Fruit fly (Drosophila melanogaster) whole organism, embryonic: ENCODE data around the gene NK7.1.
A peak's percentile ranks its signal among the peaks of the same experiment; 100 is the strongest.

Experiments
- ATbp ChIP-seq: fragments of 200-800 bp; sonication (Bioruptor generic); optimal IDR thresholded peaks from 2 replicates; lab custom pipeline; 2017; ENCODE audit warnings: missing biosample characterization, mild to moderate bottlenecking, missing genetic modification characterization, missing genetic modification reagents
- Atf6 ChIP-seq: fragments of 200-800 bp; sonication (Bioruptor generic); IDR thresholded peaks from 2 replicates; pipeline ENCODE4 v1.3.6; 2022; ENCODE audit warnings: missing biosample characterization, missing genetic modification characterization
- CG10654 ChIP-seq: fragments of 200-800 bp; sonication (Bioruptor generic); optimal IDR thresholded peaks from 2 replicates; lab custom pipeline; 2016; ENCODE audit warnings: missing biosample characterization, missing genetic modification characterization
- CG11696 ChIP-seq: fragments of 200-800 bp; sonication (Bioruptor generic); IDR thresholded peaks from 2 replicates; pipeline ENCODE4 v1.3.6; 2022; ENCODE audit warnings: missing biosample characterization, missing genetic modification characterization
- CG12071 ChIP-seq: fragments of 200-800 bp; sonication (Bioruptor generic); optimal IDR thresholded peaks from 3 replicates; lab custom pipeline; 2018; ENCODE audit warnings: missing biosample characterization, mild to moderate bottlenecking, missing genetic modification characterization
- CG12659 ChIP-seq: fragments of 200-800 bp; sonication (Bioruptor generic); optimal IDR thresholded peaks from 3 replicates; lab custom pipeline; 2017; ENCODE audit warnings: mild to moderate bottlenecking, missing biosample characterization, missing genetic modification reagents, missing genetic modification characterization
- CG14014 ChIP-seq: fragments of 200-800 bp; sonication (Bioruptor generic); IDR thresholded peaks from 2 replicates; pipeline ENCODE4 v1.3.6; 2022; ENCODE audit warnings: missing biosample characterization, missing genetic modification characterization
- CG14965 ChIP-seq: fragments of 200-800 bp; sonication (Bioruptor generic); optimal IDR thresholded peaks from 2 replicates; lab custom pipeline; 2016; ENCODE audit warnings: missing biosample characterization, missing genetic modification characterization, borderline replicate concordance
- CG16779 ChIP-seq: fragments of 200-800 bp; sonication (Bioruptor generic); IDR thresholded peaks from 2 replicates; pipeline ENCODE4 v1.3.6; 2022; ENCODE audit warnings: missing biosample characterization, missing genetic modification characterization
- CG18011 ChIP-seq: fragments of 200-800 bp; sonication (Bioruptor generic); optimal IDR thresholded peaks from 2 replicates; lab custom pipeline; 2017; ENCODE audit warnings: missing biosample characterization, missing genetic modification characterization, mild to moderate bottlenecking, moderate library complexity, missing genotype
- CG1832 ChIP-seq: fragments of 200-800 bp; sonication (Bioruptor generic); optimal IDR thresholded peaks from 2 replicates; lab custom pipeline; 2017; ENCODE audit warnings: missing biosample characterization, mild to moderate bottlenecking, missing genetic modification characterization, inconsistent platforms
- CG2116 ChIP-seq: fragments of 200-800 bp; sonication (Bioruptor generic); optimal IDR thresholded peaks from 3 replicates; lab custom pipeline; 2018; ENCODE audit warnings: missing biosample characterization, mild to moderate bottlenecking, missing genetic modification characterization
- CG30431 ChIP-seq: fragments of 200-800 bp; sonication (Bioruptor generic); optimal IDR thresholded peaks from 2 replicates; lab custom pipeline; 2017; ENCODE audit warnings: missing biosample characterization, missing genetic modification characterization
- CG4617 ChIP-seq: fragments of 200-800 bp; sonication (Bioruptor generic); optimal IDR thresholded peaks from 3 replicates; lab custom pipeline; 2016; ENCODE audit warnings: missing biosample characterization, missing genetic modification characterization, borderline replicate concordance
- CG4730 ChIP-seq: fragments of 200-800 bp; sonication (Bioruptor generic); IDR thresholded peaks from 2 replicates; pipeline ENCODE4 v1.3.6; 2022; ENCODE audit warnings: missing biosample characterization, missing genetic modification characterization
- CG6683 ChIP-seq: fragments of 200-800 bp; sonication (Bioruptor generic); optimal IDR thresholded peaks from 2 replicates; lab custom pipeline; 2017; ENCODE audit warnings: missing biosample characterization, mild to moderate bottlenecking, missing genetic modification characterization, missing genetic modification reagents
- CG6791 ChIP-seq: fragments of 200-800 bp; sonication (Bioruptor generic); IDR thresholded peaks from 3 replicates; pipeline ENCODE4 v1.3.6; 2022; ENCODE audit warnings: missing biosample characterization, missing genetic modification characterization; ENCODE audit not compliant: partially characterized antibody
- CG7372 ChIP-seq: fragments of 200-800 bp; sonication (Bioruptor generic); IDR thresholded peaks from 2 replicates; pipeline ENCODE4 v1.3.6; 2022; ENCODE audit warnings: missing biosample characterization, missing genetic modification characterization
- CG8089 ChIP-seq: fragments of 200-800 bp; sonication (Bioruptor generic); optimal IDR thresholded peaks from 3 replicates; lab custom pipeline; 2016; ENCODE audit warnings: missing biosample characterization, missing genetic modification characterization
- CG8924 ChIP-seq: fragments of 200-800 bp; optimal IDR thresholded peaks from 3 replicates; lab custom pipeline; 2019; ENCODE audit warnings: missing biosample characterization, mild to moderate bottlenecking, missing genetic modification characterization, moderate library complexity
- Dip2 ChIP-seq: fragments of 200-800 bp; sonication (Bioruptor generic); IDR thresholded peaks from 2 replicates; pipeline ENCODE4 v1.3.6; 2022; ENCODE audit warnings: missing biosample characterization, missing genetic modification characterization
- HmgD ChIP-seq: fragments of 200-800 bp; sonication (Bioruptor generic); optimal IDR thresholded peaks from 3 replicates; lab custom pipeline; 2016; ENCODE audit warnings: missing biosample characterization, missing genetic modification characterization
- Hr39 ChIP-seq: fragments of >200 bp; optimal IDR thresholded peaks from 2 replicates; lab custom pipeline; 2017
- MBD-R2 ChIP-seq: fragments of 200-800 bp; sonication (Bioruptor generic); IDR thresholded peaks from 2 replicates; pipeline ENCODE4 v1.3.6; 2022; ENCODE audit warnings: missing biosample characterization, missing genetic modification characterization
- NFAT ChIP-seq: fragments of 200-800 bp; sonication (Bioruptor generic); IDR thresholded peaks from 2 replicates; pipeline ENCODE4 v1.3.6; 2022; ENCODE audit warnings: missing biosample characterization, missing genetic modification characterization
- NK7.1 ChIP-seq: fragments of 200-800 bp; sonication (Bioruptor generic); optimal IDR thresholded peaks from 3 replicates; lab custom pipeline; 2016; ENCODE audit warnings: missing biosample characterization, missing genetic modification characterization
- Rfx ChIP-seq: fragments of 200-800 bp; sonication (Bioruptor generic); IDR thresholded peaks from 2 replicates; pipeline ENCODE4 v1.3.6; 2022; ENCODE audit warnings: missing biosample characterization, missing genetic modification characterization
- Sox100B ChIP-seq: fragments of 200-800 bp; sonication (Bioruptor generic); optimal IDR thresholded peaks from 3 replicates; lab custom pipeline; 2018; ENCODE audit warnings: missing biosample characterization, mild to moderate bottlenecking, missing genetic modification characterization
- Vsx1 ChIP-seq: fragments of 200-800 bp; sonication (Bioruptor generic); optimal IDR thresholded peaks from 2 replicates; lab custom pipeline; 2017; ENCODE audit warnings: missing biosample characterization, mild to moderate bottlenecking, missing genetic modification characterization, missing genetic modification reagents
- chif ChIP-seq, 2 experiments: fragments of 200-800 bp; sonication (Bioruptor generic); optimal IDR thresholded peaks; 3 replicates each; lab custom pipeline; 2016; ENCODE audit warnings: missing biosample characterization in 2 of 2, missing genetic modification characterization in 2 of 2
- chn ChIP-seq: fragments of 200-800 bp; sonication (Bioruptor generic); optimal IDR thresholded peaks from 2 replicates; lab custom pipeline; 2016; ENCODE audit warnings: missing biosample characterization, missing genetic modification characterization
- corto ChIP-seq: fragments of 200-800 bp; sonication (Bioruptor generic); optimal IDR thresholded peaks from 2 replicates; lab custom pipeline; 2016; ENCODE audit warnings: missing biosample characterization, mild to moderate bottlenecking, missing genetic modification characterization, moderate library complexity
- da ChIP-seq: fragments of 200-800 bp; sonication (Bioruptor generic); optimal IDR thresholded peaks from 2 replicates; lab custom pipeline; 2016; ENCODE audit warnings: missing biosample characterization, missing genetic modification characterization
- danr ChIP-seq: fragments of 200-800 bp; sonication (Bioruptor generic); IDR thresholded peaks from 2 replicates; pipeline ENCODE4 v1.3.6; 2022; ENCODE audit warnings: missing biosample characterization, missing genetic modification characterization
- disco-r ChIP-seq: fragments of 200-800 bp; sonication (Bioruptor generic); optimal IDR thresholded peaks from 2 replicates; lab custom pipeline; 2016; ENCODE audit warnings: missing biosample characterization, missing genetic modification characterization
- dm ChIP-seq: fragments of 200-800 bp; sonication (Bioruptor generic); optimal IDR thresholded peaks from 3 replicates; lab custom pipeline; 2016; ENCODE audit warnings: missing biosample characterization, missing genetic modification characterization
- dmrt99B ChIP-seq: fragments of 200-800 bp; sonication (Bioruptor generic); optimal IDR thresholded peaks from 2 replicates; lab custom pipeline; 2018; ENCODE audit warnings: missing biosample characterization, mild to moderate bottlenecking, missing genetic modification characterization, moderate library complexity
- grau ChIP-seq: fragments of 200-800 bp; optimal IDR thresholded peaks from 3 replicates; lab custom pipeline; 2019; ENCODE audit warnings: missing biosample characterization, mild to moderate bottlenecking, missing genetic modification characterization, moderate library complexity
- gro ChIP-seq: fragments of 200-800 bp; sonication (Bioruptor generic); optimal IDR thresholded peaks from 2 replicates; lab custom pipeline; 2016; ENCODE audit warnings: missing biosample characterization, missing genetic modification characterization
- hb ChIP-seq: fragments of 200-800 bp; sonication (Bioruptor generic); IDR thresholded peaks from 3 replicates; pipeline ENCODE4 v1.3.6; 2022; ENCODE audit warnings: missing biosample characterization, missing genetic modification characterization; ENCODE audit not compliant: partially characterized antibody
- jing ChIP-seq: fragments of 200-800 bp; sonication (Bioruptor generic); optimal IDR thresholded peaks from 2 replicates; lab custom pipeline; 2018; ENCODE audit warnings: missing biosample characterization, mild to moderate bottlenecking, missing genetic modification characterization
- luna ChIP-seq: fragments of 200-800 bp; sonication (Bioruptor generic); optimal IDR thresholded peaks from 2 replicates; lab custom pipeline; 2016; ENCODE audit warnings: missing biosample characterization, missing genetic modification characterization
- org-1 ChIP-seq: fragments of 200-800 bp; sonication (Bioruptor generic); optimal IDR thresholded peaks from 2 replicates; lab custom pipeline; 2017; ENCODE audit warnings: missing biosample characterization, missing genetic modification characterization
- schlank ChIP-seq: fragments of 200-800 bp; sonication (Bioruptor generic); optimal IDR thresholded peaks from 2 replicates; lab custom pipeline; 2018; ENCODE audit warnings: missing biosample characterization, mild to moderate bottlenecking, missing genetic modification characterization
- sens-2 ChIP-seq: fragments of 200-800 bp; sonication (Bioruptor generic); IDR thresholded peaks from 2 replicates; pipeline ENCODE4 v1.3.6; 2022; ENCODE audit warnings: missing biosample characterization, missing genetic modification characterization
- sim ChIP-seq: fragments of 200-800 bp; sonication (Bioruptor generic); IDR thresholded peaks from 2 replicates; pipeline ENCODE4 v1.3.6; 2022; ENCODE audit warnings: missing biosample characterization, missing genetic modification characterization
- sima ChIP-seq: fragments of 200-800 bp; sonication (Bioruptor generic); optimal IDR thresholded peaks from 2 replicates; lab custom pipeline; 2016; ENCODE audit warnings: missing biosample characterization, missing genetic modification characterization
- slp2 ChIP-seq: fragments of 200-800 bp; sonication (Bioruptor generic); optimal IDR thresholded peaks from 2 replicates; lab custom pipeline; 2016; ENCODE audit warnings: missing biosample characterization, missing genetic modification characterization
- trem ChIP-seq: fragments of 200-800 bp; optimal IDR thresholded peaks from 3 replicates; lab custom pipeline; 2019; ENCODE audit warnings: missing biosample characterization, mild to moderate bottlenecking, missing genetic modification characterization, moderate library complexity
- z ChIP-seq: fragments of 200-800 bp; sonication (Bioruptor generic); IDR thresholded peaks from 3 replicates; pipeline ENCODE4 v1.3.6; 2022; ENCODE audit warnings: missing biosample characterization, missing genetic modification characterization

The NK7.1 gene

dm6 chr3R:14382312-14383046, 9.7 kb upstream of the NK7.1 start (continued):
- TF ChIP-seq dmrt99B (peak; percentile 89), slp2 (GFP tag; lab: Kevin White, UChicago) (no peak), schlank (tag; lab: Kevin White, UChicago) (peak; percentile 2), CG8924 (tag; lab: Kevin White, UChicago) (peak; percentile 91), CG10654 (GFP tag; lab: Kevin White, UChicago) (peak; percentile 63), trem (tag; lab: Kevin White, UChicago) (peak; percentile 68), HmgD (GFP tag; lab: Kevin White, UChicago) (no peak), CG4617 (GFP tag; lab: Kevin White, UChicago) (no peak), Vsx1 (peak; percentile 52), Hr39 (lab: Kevin White, UChicago) (no peak), jing (GFP tag; lab: Kevin White, UChicago) (peak; percentile 26), sima (no peak), CG18011 (GFP tag; lab: Kevin White, UChicago) (peak; percentile 55), danr (0 out of 2 replicates have a peak, but pooled peaks have one; percentile 46), chif (GFP tag; optimal IDR thresholded peaks at IDR 0.05; lab: Kevin White, UChicago) (peak; percentile 13 to 20), hb (GFP tag; lab: Robert Waterston, UW) (no peak), disco-r (GFP tag; lab: Kevin White, UChicago) (no peak), CG8089 (GFP tag; lab: Kevin White, UChicago) (no peak), NFAT (GFP tag; lab: Robert Waterston, UW) (0 out of 2 replicates have a peak, but pooled peaks have one; percentile 9), z (GFP tag; lab: Robert Waterston, UW) (no peak), grau (peak; percentile 89), CG14965 (GFP tag; lab: Kevin White, UChicago) (no peak), Atf6 (GFP tag; lab: Robert Waterston, UW) (peak; percentile 81), CG4730 (GFP tag; lab: Robert Waterston, UW) (peak; percentile 42), CG16779 (GFP tag; lab: Robert Waterston, UW) (0 out of 2 replicates have a peak, but pooled peaks have one; percentile 22), MBD-R2 (GFP tag; lab: Robert Waterston, UW) (peak; percentile 23; the same call in 1 of the 2 replicates), Dip2 (no peak), CG12659 (peak; percentile 87), Rfx (GFP tag; lab: Robert Waterston, UW) (peak; percentile 61), sim (GFP tag; lab: Robert Waterston, UW) (peak; percentile 22; the same call in 1 of the 2 replicates), corto (GFP tag; lab: Kevin White, UChicago) (peak; percentile 26), CG1832 (peak; percentile 77), ATbp (GFP tag; lab: Kevin White, UChicago) (peak; percentile 72), CG6791 (GFP tag; lab: Robert Waterston, UW) (no peak), NK7.1 (GFP tag; lab: Kevin White, UChicago) (no peak), chn (GFP tag; lab: Kevin White, UChicago) (no peak), CG2116 (peak; percentile 37), luna (GFP tag; lab: Kevin White, UChicago) (no peak), CG14014 (GFP tag; lab: Robert Waterston, UW) (peak; percentile 71), sens-2 (GFP tag; lab: Robert Waterston, UW) (0 out of 2 replicates have a peak, but pooled peaks have one; percentile 13), org-1 (GFP tag; lab: Kevin White, UChicago) (peak; percentile 72), CG30431 (GFP tag; lab: Kevin White, UChicago) (peak; percentile 25), gro (GFP tag; lab: Kevin White, UChicago) (no peak), dm (GFP tag; lab: Kevin White, UChicago) (no peak), CG11696 (GFP tag; lab: Robert Waterston, UW) (no peak), Sox100B (GFP tag; lab: Kevin White, UChicago) (peak; percentile 85), CG12071 (GFP tag; lab: Kevin White, UChicago) (peak; percentile 63), CG6683 (GFP tag; lab: Kevin White, UChicago) (peak; percentile 80), da (GFP tag; lab: Kevin White, UChicago) (no peak), CG7372 (GFP tag; lab: Robert Waterston, UW) (peak; percentile 42; the same call in 1 of the 2 replicates)
